Worm (Caenorhabditis elegans) whole organism, midembryonic: ENCODE results near the gene irg-8.

Experiments used
- T22C8.4 ChIP-seq: fragments of 200-800 bp; sonication (Bioruptor generic); IDR thresholded peaks from 2 replicates; pipeline ENCODE4 v1.3.6; 2022; ENCODE audit warnings: missing genetic modification characterization, missing compliant biosample characterization
- cog-1 ChIP-seq: sonication (generic microtip); optimal IDR thresholded peaks from 2 replicates; lab custom pipeline; 2016; ENCODE audit warnings: missing genetic modification characterization, missing compliant biosample characterization
- flt-1 ChIP-seq: fragments of 200-800 bp; sonication (Bioruptor generic); IDR thresholded peaks from 2 replicates; pipeline ENCODE4 v1.3.6; 2022; ENCODE audit warnings: missing genetic modification characterization, missing compliant biosample characterization
- klf-2 ChIP-seq: fragments of 200-800 bp; sonication (Bioruptor generic); conservative IDR thresholded peaks from 2 replicates; pipeline ENCODE4 v1.3.6; 2022; ENCODE audit warnings: missing genetic modification reagents, missing genetic modification characterization, missing compliant biosample characterization
- med-1 ChIP-seq: sonication (generic microtip); optimal IDR thresholded peaks from 2 replicates; lab custom pipeline; 2017; ENCODE audit warnings: missing genetic modification characterization, mild to moderate bottlenecking, missing compliant biosample characterization, antibody characterized with exemption, missing genetic modification reagents; ENCODE audit not compliant: insufficient read depth
- ref-1 ChIP-seq: fragments of 200-800 bp; sonication (Bioruptor generic); conservative IDR thresholded peaks from 2 replicates; pipeline ENCODE4 v1.3.6; 2022; ENCODE audit warnings: missing genetic modification reagents, missing genetic modification characterization, missing compliant biosample characterization
- tab-1 ChIP-seq: fragments of 200-800 bp; sonication (Bioruptor generic); IDR thresholded peaks from 2 replicates; pipeline ENCODE4 v1.3.6; 2022; ENCODE audit warnings: missing genetic modification characterization, missing compliant biosample characterization
- ztf-23 ChIP-seq: fragments of 200-800 bp; sonication (Bioruptor generic); IDR thresholded peaks from 2 replicates; pipeline ENCODE4 v1.3.6; 2022; ENCODE audit warnings: missing genetic modification reagents, missing genetic modification characterization, missing compliant biosample characterization
- ztf-29 ChIP-seq: fragments of 200-800 bp; sonication (Bioruptor generic); IDR thresholded peaks from 2 replicates; pipeline ENCODE4 v1.3.6; 2022; ENCODE audit warnings: missing genetic modification reagents, missing genetic modification characterization, missing compliant biosample characterization

irg-8 gene

DNA sequence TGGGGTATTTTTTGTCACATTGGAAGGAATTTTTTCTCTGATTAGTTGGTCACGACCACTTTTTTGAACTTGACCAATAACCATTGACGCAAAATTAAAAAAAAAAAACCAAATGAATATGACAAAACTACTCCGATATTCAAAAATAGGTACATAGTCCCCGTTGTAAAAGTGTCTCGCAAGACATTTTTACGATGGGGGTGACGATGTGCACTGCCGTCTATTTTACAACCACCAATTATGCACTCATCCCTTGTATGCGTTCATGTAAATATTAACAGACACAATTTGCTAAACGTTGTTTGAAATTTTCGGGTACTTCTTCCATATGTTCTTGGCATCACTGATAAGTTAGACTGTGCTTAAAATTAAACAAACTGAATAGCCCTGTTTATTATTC is 17.8 kb downstream of the irg-8 start, which contains the start of gene scl-27:
Gene scl-27 (plus strand): TSS at position 301 of the 400 bp plus-strand sequence.
- TF ChIP-seq klf-2 (GFP tag; lab: Robert Waterston, UW): no peak
- no peak for TF ChIP-seq ztf-29
- no peak for TF ChIP-seq med-1 (GFP tag; lab: Kevin White, UChicago)
- TF ChIP-seq T22C8.4 (GFP tag; lab: Robert Waterston, UW): no peak
- no peak for TF ChIP-seq flt-1 (GFP tag; lab: Robert Waterston, UW)
- TF ChIP-seq ref-1 (GFP tag; lab: Robert Waterston, UW): no peak
- no peak for TF ChIP-seq ztf-23
- no peak for TF ChIP-seq cog-1 (tag; lab: Kevin White, UChicago)
- TF ChIP-seq tab-1 (GFP tag; lab: Robert Waterston, UW): no peak

DNA sequence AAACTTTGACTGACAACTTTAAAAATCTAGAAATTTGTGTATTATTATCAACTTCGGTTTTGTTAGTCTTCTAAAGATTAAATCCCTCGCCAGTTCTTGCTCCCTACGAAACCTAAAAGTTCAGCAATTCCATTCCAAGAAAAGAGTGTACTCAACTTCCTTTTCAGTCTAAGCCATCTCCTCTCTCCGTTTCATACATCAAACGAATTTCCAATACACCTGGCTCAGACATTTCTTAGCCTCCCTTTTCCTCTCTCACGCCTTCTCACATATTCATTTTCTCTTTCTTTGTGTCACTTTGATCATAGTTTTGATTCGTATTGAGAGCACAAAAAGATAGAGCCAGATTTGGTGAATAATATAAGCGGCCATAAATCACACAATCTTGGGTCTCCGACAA is 21.2 kb downstream of the irg-8 start, which contains the start of gene nhr-253:
Gene nhr-253 (plus strand): TSS at position 285 of the 400 bp plus-strand sequence.
- TF ChIP-seq klf-2 (GFP tag; lab: Robert Waterston, UW): no peak
- TF ChIP-seq T22C8.4 (GFP tag; lab: Robert Waterston, UW): no peak
- no peak for TF ChIP-seq flt-1 (GFP tag; lab: Robert Waterston, UW)
- no peak for TF ChIP-seq ztf-29
- no peak for TF ChIP-seq cog-1 (tag; lab: Kevin White, UChicago)
- no peak for TF ChIP-seq med-1 (GFP tag; lab: Kevin White, UChicago)
- no peak for TF ChIP-seq tab-1 (GFP tag; lab: Robert Waterston, UW)
- TF ChIP-seq ref-1 (GFP tag; lab: Robert Waterston, UW): no peak
- TF ChIP-seq ztf-23: no peak

DNA sequence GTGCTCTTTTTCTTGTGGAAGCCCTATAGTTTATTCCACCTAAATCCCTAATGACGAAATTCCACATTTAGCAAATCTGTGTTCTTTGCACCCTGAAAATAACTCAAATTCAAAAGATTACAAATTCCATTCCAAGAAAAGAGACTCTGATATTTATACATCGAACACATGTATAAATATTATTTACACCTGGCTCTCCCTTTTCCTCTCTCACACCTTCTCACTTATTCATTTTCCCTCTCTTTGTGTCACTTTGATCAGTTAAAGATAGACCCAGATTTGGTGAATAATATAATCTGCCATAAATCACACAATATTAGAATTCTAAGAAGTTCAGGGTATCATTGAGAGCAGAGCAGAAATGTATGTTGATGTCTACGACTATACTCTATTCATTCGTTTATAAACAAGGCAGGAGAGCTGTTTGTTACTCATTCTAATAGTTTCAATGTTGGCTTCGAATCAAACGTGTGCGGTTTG is 25.3 kb downstream of the irg-8 start, which contains the start of gene nhr-254:
Gene nhr-254 (plus strand): TSS at position 430 of the 480 bp plus-strand sequence.
- TF ChIP-seq ref-1 (GFP tag; lab: Robert Waterston, UW) (no peak), cog-1 (tag; lab: Kevin White, UChicago) (no peak), T22C8.4 (GFP tag; lab: Robert Waterston, UW) (no peak), med-1 (GFP tag; lab: Kevin White, UChicago) (no peak), ztf-29 (no peak), klf-2 (GFP tag; lab: Robert Waterston, UW) (no peak), flt-1 (GFP tag; lab: Robert Waterston, UW) (no peak), tab-1 (GFP tag; lab: Robert Waterston, UW) (no peak), ztf-23 (no peak)

DNA sequence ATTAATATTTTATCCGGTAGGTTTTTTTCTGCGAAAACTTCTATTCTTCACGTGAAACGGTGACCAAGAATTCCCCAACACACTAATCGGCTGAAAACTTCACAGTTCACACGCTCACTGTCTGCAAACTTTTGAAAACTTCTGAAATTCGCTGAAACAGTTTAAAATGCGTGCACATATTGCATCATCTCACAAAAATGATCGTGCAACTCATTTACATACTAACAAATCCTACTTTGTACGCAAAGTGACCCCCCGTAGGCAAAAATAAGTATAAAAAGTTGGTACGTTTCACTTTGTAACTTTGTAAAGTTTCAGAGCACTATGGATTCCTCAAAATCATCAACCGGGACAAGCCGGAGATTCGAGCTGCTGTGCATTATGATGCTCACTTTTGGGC is 29.1 kb downstream of the irg-8 start, which contains the start of gene ZK6.6:
Gene ZK6.6 (plus strand): TSS at position 301 of the 400 bp plus-strand sequence.
- TF ChIP-seq ztf-29: no peak
- no peak for TF ChIP-seq T22C8.4 (GFP tag; lab: Robert Waterston, UW)
- TF ChIP-seq tab-1 (GFP tag; lab: Robert Waterston, UW): no peak
- no peak for TF ChIP-seq med-1 (GFP tag; lab: Kevin White, UChicago)
- TF ChIP-seq klf-2 (GFP tag; lab: Robert Waterston, UW): no peak
- TF ChIP-seq ztf-23: no peak
- no peak for TF ChIP-seq ref-1 (GFP tag; lab: Robert Waterston, UW)
- no peak for TF ChIP-seq flt-1 (GFP tag; lab: Robert Waterston, UW)
- TF ChIP-seq cog-1 (tag; lab: Kevin White, UChicago): no peak

ce11 chrV:385488-385887 is 32.0 kb downstream of the irg-8 start, which contains the start of gene lipl-5:
Gene lipl-5 (plus strand): TSS chrV:385746.
- TF ChIP-seq flt-1 (GFP tag; lab: Robert Waterston, UW) (no peak), ztf-23 (no peak), med-1 (GFP tag; lab: Kevin White, UChicago) (no peak), cog-1 (tag; lab: Kevin White, UChicago) (no peak), ref-1 (GFP tag; lab: Robert Waterston, UW) (no peak), klf-2 (GFP tag; lab: Robert Waterston, UW) (no peak), T22C8.4 (GFP tag; lab: Robert Waterston, UW) (no peak), ztf-29 (no peak), tab-1 (GFP tag; lab: Robert Waterston, UW) (no peak)

ce11 chrV:384511-384910 is 33.0 kb downstream of the irg-8 start:
- no peak for TF ChIP-seq klf-2 (GFP tag; lab: Robert Waterston, UW)
- TF ChIP-seq med-1 (GFP tag; lab: Kevin White, UChicago): no peak
- TF ChIP-seq flt-1 (GFP tag; lab: Robert Waterston, UW): no peak
- no peak for TF ChIP-seq cog-1 (tag; lab: Kevin White, UChicago)
- TF ChIP-seq tab-1 (GFP tag; lab: Robert Waterston, UW): no peak
- no peak for TF ChIP-seq ztf-23
- no peak for TF ChIP-seq ref-1 (GFP tag; lab: Robert Waterston, UW)
- no peak for TF ChIP-seq T22C8.4 (GFP tag; lab: Robert Waterston, UW)
- TF ChIP-seq ztf-29: no peak

DNA sequence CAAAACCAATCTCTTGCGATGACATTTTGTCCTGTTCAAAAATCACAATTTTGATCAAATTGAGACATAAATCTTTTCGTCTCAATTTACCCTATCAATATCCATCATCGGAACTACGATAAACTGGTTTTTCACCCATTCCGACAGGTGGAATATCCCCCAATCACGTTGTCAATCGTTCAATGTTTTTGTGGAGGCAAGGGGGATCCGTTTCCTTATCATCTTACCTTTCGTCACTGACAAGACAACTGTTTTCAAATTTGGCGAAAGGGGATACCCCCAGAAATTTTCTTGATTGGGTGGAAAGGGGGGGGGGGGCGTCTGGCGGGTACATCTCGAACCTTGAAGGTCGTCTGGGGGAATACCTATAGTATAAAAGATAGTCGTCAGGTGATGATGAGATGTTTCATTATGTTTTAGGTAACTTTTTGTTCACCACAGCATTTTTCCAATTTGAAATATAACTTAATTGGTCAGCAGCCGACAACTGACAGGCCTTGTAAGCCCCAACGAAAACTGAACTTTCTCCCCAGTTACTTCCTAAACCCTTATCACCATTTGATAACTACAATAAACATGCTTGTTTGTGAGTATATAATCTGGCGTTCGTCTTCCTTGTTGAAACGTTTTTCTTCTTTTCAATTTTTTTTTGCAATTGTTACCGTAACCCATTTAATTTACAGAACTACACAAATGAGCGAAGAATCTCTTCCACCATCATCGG is 36.1 kb downstream of the irg-8 start, which contains the start of gene ZK6.8:
Gene ZK6.8 (plus strand): TSS at position 682 of the 724 bp plus-strand sequence.
- no peak for TF ChIP-seq med-1 (GFP tag; lab: Kevin White, UChicago)
- no peak for TF ChIP-seq tab-1 (GFP tag; lab: Robert Waterston, UW)
- TF ChIP-seq ztf-29: no peak
- TF ChIP-seq T22C8.4 (GFP tag; lab: Robert Waterston, UW): no peak
- TF ChIP-seq flt-1 (GFP tag; lab: Robert Waterston, UW): no peak
- no peak for TF ChIP-seq ref-1 (GFP tag; lab: Robert Waterston, UW)

- no peak for TF ChIP-seq klf-2 (GFP tag; lab: Robert Waterston, UW)
- TF ChIP-seq flt-1 (GFP tag; lab: Robert Waterston, UW): no peak
- TF ChIP-seq ztf-29: no peak
- TF ChIP-seq ref-1 (GFP tag; lab: Robert Waterston, UW): no peak
- TF ChIP-seq ztf-23: no peak
- TF ChIP-seq tab-1 (GFP tag; lab: Robert Waterston, UW): no peak
- TF ChIP-seq cog-1 (tag; lab: Kevin White, UChicago): no peak
- no peak for TF ChIP-seq med-1 (GFP tag; lab: Kevin White, UChicago)
- TF ChIP-seq T22C8.4 (GFP tag; lab: Robert Waterston, UW): no peak
Observed at ce11 chrV:380186-380585, 37.3 kb downstream of the irg-8 start, which contains the start of gene mltn-8. Gene mltn-8 (minus strand): TSS chrV:380286.
